Worm (Caenorhabditis elegans) whole organism, L4 larva: ENCODE data around the gene D1022.3.

Experiments used
- F10B5.3 ChIP-seq: sonication (generic microtip); optimal IDR thresholded peaks from 2 replicates; lab custom pipeline; 2016; ENCODE audit warnings: mild to moderate bottlenecking, missing genetic modification characterization, missing compliant biosample characterization
- F26F4.8 ChIP-seq: fragments of 200-800 bp; sonication (Bioruptor generic); conservative IDR thresholded peaks from 2 replicates; pipeline ENCODE4 v1.3.6; 2022; ENCODE audit warnings: missing genetic modification characterization, missing compliant biosample characterization
- F37D6.2 ChIP-seq: sonication (generic microtip); optimal IDR thresholded peaks from 2 replicates; lab custom pipeline; 2016; ENCODE audit warnings: mild to moderate bottlenecking, missing genetic modification characterization, missing compliant biosample characterization
- R02D3.7 ChIP-seq: fragments of 150-350 bp; sonication (generic microtip); optimal IDR thresholded peaks from 3 replicates; lab custom pipeline; 2014; ENCODE audit warnings: missing biosample characterization, missing genetic modification characterization
- T20F7.1 ChIP-seq: fragments of 200-800 bp; sonication (Bioruptor generic); optimal IDR thresholded peaks from 2 replicates; lab custom pipeline; 2018; ENCODE audit warnings: mild to moderate bottlenecking, missing genetic modification characterization, missing compliant biosample characterization
- Y48G9A.11 ChIP-seq: fragments of 200-800 bp; sonication (Bioruptor generic); IDR thresholded peaks from 2 replicates; pipeline ENCODE4 v1.3.6; 2022; ENCODE audit warnings: missing genetic modification reagents, missing genetic modification characterization, missing compliant biosample characterization
- aha-1 ChIP-seq: fragments of 150-350 bp; peaks from one replicate; lab custom pipeline; 2014; ENCODE audit warnings: missing biosample characterization, missing genetic modification characterization
- ama-1 ChIP-seq: fragments of 150-350 bp; optimal IDR thresholded peaks from 2 replicates; lab custom pipeline; 2014; ENCODE audit warnings: inconsistent platforms, mixed read lengths
- arid-1 ChIP-seq: fragments of 200-800 bp; sonication (Bioruptor generic); conservative IDR thresholded peaks from 2 replicates; pipeline ENCODE4 v1.3.6; 2022; ENCODE audit warnings: missing genetic modification reagents, missing genetic modification characterization, missing compliant biosample characterization
- ceh-62 ChIP-seq: sonication (generic microtip); optimal IDR thresholded peaks from 2 replicates; lab custom pipeline; 2017; ENCODE audit warnings: missing biosample characterization, missing genetic modification characterization
- ctbp-1 ChIP-seq: fragments of 200-800 bp; sonication (Bioruptor generic); IDR thresholded peaks from 2 replicates; pipeline ENCODE4 v1.3.6; 2022; ENCODE audit warnings: missing genetic modification reagents, missing genetic modification characterization, missing compliant biosample characterization
- daf-16 ChIP-seq, 3 experiments: sonication (generic microtip); optimal IDR thresholded peaks; 2 replicates each; lab custom pipeline; 2016 to 2017; ENCODE audit warnings: missing genetic modification characterization in 3 of 3, missing genetic modification reagents in 3 of 3, mild to moderate bottlenecking in 2 of 3, missing compliant biosample characterization in 2 of 3, missing biosample characterization in 1 of 3, moderate library complexity in 1 of 3
- dmd-6 ChIP-seq: fragments of 200-800 bp; sonication (Bioruptor generic); IDR thresholded peaks from 2 replicates; pipeline ENCODE4 v1.3.6; 2022; ENCODE audit warnings: missing genetic modification reagents, missing genetic modification characterization, missing compliant biosample characterization
- dmd-8 ChIP-seq: fragments of 200-800 bp; sonication (Bioruptor generic); IDR thresholded peaks from 2 replicates; pipeline ENCODE4 v1.3.6; 2022; ENCODE audit warnings: missing genetic modification characterization, missing compliant biosample characterization
- dpl-1 ChIP-seq: fragments of 150-350 bp; optimal IDR thresholded peaks from 2 replicates; lab custom pipeline; 2014; ENCODE audit warnings: missing biosample characterization, missing genetic modification reagents, missing genetic modification characterization
- hif-1 ChIP-seq, 2 experiments: sonication (generic microtip); optimal IDR thresholded peaks; 2 replicates each; lab custom pipeline; 2016 to 2017; ENCODE audit warnings: missing compliant biosample characterization in 2 of 2, missing genetic modification characterization in 2 of 2, missing genetic modification reagents in 2 of 2, missing genotype in 2 of 2, mild to moderate bottlenecking in 1 of 2
- hlh-11 ChIP-seq: fragments of 200-800 bp; sonication (Bioruptor generic); optimal IDR thresholded peaks from 2 replicates; lab custom pipeline; 2018; ENCODE audit warnings: mild to moderate bottlenecking, missing genetic modification characterization, missing compliant biosample characterization
- lim-7 ChIP-seq: fragments of 200-800 bp; sonication (Bioruptor generic); IDR thresholded peaks from 2 replicates; pipeline ENCODE4 v1.3.6; 2022; ENCODE audit warnings: missing genetic modification characterization, missing compliant biosample characterization
- lin-13 ChIP-seq: fragments of 150-350 bp; optimal IDR thresholded peaks from 2 replicates; lab custom pipeline; 2014; ENCODE audit warnings: missing biosample characterization, missing genetic modification reagents, missing genetic modification characterization
- lin-39 ChIP-seq: fragments of 150-350 bp; optimal IDR thresholded peaks from 2 replicates; lab custom pipeline; 2014; ENCODE audit warnings: missing biosample characterization, missing genetic modification reagents, missing genetic modification characterization
- lsy-2 ChIP-seq, 2 experiments: fragments of 150-350 bp in 1 of 2; sonication (generic microtip) in 1 of 2; optimal IDR thresholded peaks; 2 replicates each; lab custom pipeline; 2014 to 2017; ENCODE audit warnings: missing biosample characterization in 2 of 2, missing genetic modification characterization in 2 of 2
- madf-5 ChIP-seq, 2 experiments: fragments of 200-800 bp; sonication (Bioruptor generic); IDR thresholded peaks; 2 replicates each; pipeline ENCODE4 v1.3.6; 2022; ENCODE audit warnings: missing compliant biosample characterization in 2 of 2, missing genetic modification characterization in 2 of 2
- madf-9 ChIP-seq: fragments of 200-800 bp; sonication (Bioruptor generic); conservative IDR thresholded peaks from 2 replicates; pipeline ENCODE4 v1.3.6; 2022; ENCODE audit warnings: missing genetic modification reagents, missing genetic modification characterization, missing compliant biosample characterization
- mdt-29 ChIP-seq: fragments of 200-800 bp; sonication (Bioruptor generic); IDR thresholded peaks from 2 replicates; pipeline ENCODE4 v1.3.6; 2022; ENCODE audit warnings: missing genetic modification reagents, missing genetic modification characterization, missing compliant biosample characterization
- mes-2 ChIP-seq: sonication (generic microtip); optimal IDR thresholded peaks from 2 replicates; lab custom pipeline; 2016; ENCODE audit warnings: missing genotype, mild to moderate bottlenecking, missing genetic modification characterization, missing compliant biosample characterization; ENCODE audit not compliant: poor library complexity, severe bottlenecking
- mxl-3 ChIP-seq: fragments of 200-800 bp; sonication (Bioruptor generic); optimal IDR thresholded peaks from 2 replicates; lab custom pipeline; 2018; ENCODE audit warnings: mild to moderate bottlenecking, missing genetic modification characterization, missing compliant biosample characterization
- nhr-102 ChIP-seq: sonication (generic microtip); optimal IDR thresholded peaks from 2 replicates; lab custom pipeline; 2016; ENCODE audit warnings: mild to moderate bottlenecking, missing genetic modification characterization, moderate library complexity, missing compliant biosample characterization
- nhr-11 ChIP-seq: fragments of 150-350 bp; optimal IDR thresholded peaks from 2 replicates; lab custom pipeline; 2014; ENCODE audit warnings: missing biosample characterization, missing genetic modification characterization
- nhr-25 ChIP-seq: sonication (generic microtip); optimal IDR thresholded peaks from 2 replicates; lab custom pipeline; 2017; ENCODE audit warnings: missing genetic modification characterization, mild to moderate bottlenecking, missing compliant biosample characterization, antibody characterized with exemption, moderate library complexity, borderline replicate concordance; ENCODE audit not compliant: insufficient read depth
- nhr-28 ChIP-seq: fragments of 150-350 bp; optimal IDR thresholded peaks from 2 replicates; lab custom pipeline; 2014; ENCODE audit warnings: missing biosample characterization, missing genetic modification characterization
- nhr-6 ChIP-seq: fragments of 150-350 bp; optimal IDR thresholded peaks from 2 replicates; lab custom pipeline; 2014; ENCODE audit warnings: missing biosample characterization, missing genetic modification characterization
- nhr-77 ChIP-seq: fragments of 150-350 bp; optimal IDR thresholded peaks from 2 replicates; lab custom pipeline; 2014; ENCODE audit warnings: missing biosample characterization, missing genetic modification characterization
- php-3 ChIP-seq: fragments of 200-800 bp; sonication (Bioruptor generic); IDR thresholded peaks from 2 replicates; pipeline ENCODE4 v1.3.6; 2022; ENCODE audit warnings: missing genetic modification reagents, missing genetic modification characterization, missing compliant biosample characterization
- rbr-2 ChIP-seq: sonication (generic microtip); optimal IDR thresholded peaks from 2 replicates; lab custom pipeline; 2016; ENCODE audit warnings: missing genotype, missing genetic modification characterization, missing compliant biosample characterization
- saeg-2 ChIP-seq: fragments of 200-800 bp; sonication (Bioruptor generic); IDR thresholded peaks from 2 replicates; pipeline ENCODE4 v1.3.6; 2022; ENCODE audit warnings: missing genetic modification reagents, missing genetic modification characterization, missing compliant biosample characterization
- sdz-12 ChIP-seq: fragments of 200-800 bp; sonication (Bioruptor generic); optimal IDR thresholded peaks from 2 replicates; lab custom pipeline; 2018; ENCODE audit warnings: mild to moderate bottlenecking, missing genetic modification characterization, missing compliant biosample characterization
- set-16 ChIP-seq: fragments of 200-800 bp; sonication (Bioruptor generic); IDR thresholded peaks from 2 replicates; pipeline ENCODE4 v1.3.6; 2022; ENCODE audit warnings: missing genetic modification reagents, missing genetic modification characterization, missing compliant biosample characterization
- spr-3 ChIP-seq: fragments of 200-800 bp; sonication (Bioruptor generic); optimal IDR thresholded peaks from 2 replicates; lab custom pipeline; 2018; ENCODE audit warnings: mild to moderate bottlenecking, missing genetic modification characterization, missing compliant biosample characterization
- unc-130 ChIP-seq: sonication (generic microtip); optimal IDR thresholded peaks from 2 replicates; lab custom pipeline; 2016; ENCODE audit warnings: missing genetic modification reagents, missing genetic modification characterization, missing compliant biosample characterization
- unc-62 ChIP-seq, 3 experiments: fragments of 150-350 bp in 1 of 3; sonication (generic microtip); optimal IDR thresholded peaks in 2 of 3; peaks in 1 of 3; 1 replicate in 1 of 3; 2 replicates in 2 of 3; lab custom pipeline; 2014 to 2017; ENCODE audit warnings: missing biosample characterization in 3 of 3, missing genetic modification characterization in 3 of 3, missing genetic modification reagents in 3 of 3, missing genotype in 1 of 3
- vab-7 ChIP-seq: fragments of 200-800 bp; sonication (Bioruptor generic); IDR thresholded peaks from 2 replicates; pipeline ENCODE4 v1.3.6; 2022; ENCODE audit warnings: missing genetic modification reagents, missing genetic modification characterization, missing compliant biosample characterization
- zfp-2 ChIP-seq: sonication (generic microtip); optimal IDR thresholded peaks from 2 replicates; lab custom pipeline; 2016; ENCODE audit warnings: mild to moderate bottlenecking, missing genetic modification characterization, missing compliant biosample characterization
- zfp-3 ChIP-seq: fragments of 200-800 bp; sonication (Bioruptor generic); conservative IDR thresholded peaks from 2 replicates; pipeline ENCODE4 v1.3.6; 2022; ENCODE audit warnings: missing genetic modification reagents, missing genetic modification characterization, missing compliant biosample characterization

The D1022.3 gene

ce11 chrII:7493599-7493998, 37.5 kb upstream of the D1022.3 start, which contains the start of gene nas-23:
TSS of gene nas-23 (minus strand) at chrII:7493699.
- TF ChIP-seq ctbp-1 (no peak), aha-1 (tag; lab: Kevin White, UChicago) (peak; percentile 73)

- TF ChIP-seq lim-7 (GFP tag; lab: Robert Waterston, UW) (no peak), dmd-6 (GFP tag; lab: Robert Waterston, UW) (no peak), lsy-2 (tag; optimal IDR thresholded peaks at IDR 0.05; lab: Kevin White, UChicago) (no peak), madf-5 (GFP tag; IDR thresholded peaks at IDR 0.05; lab: Robert Waterston, UW) (no peak), hlh-11 (tag; lab: Kevin White, UChicago) (no peak), zfp-2 (tag; lab: Kevin White, UChicago) (no peak), dpl-1 (GFP tag; lab: Kevin White, UChicago) (no peak), madf-9 (GFP tag; lab: Robert Waterston, UW) (no peak), saeg-2 (no peak), Y48G9A.11 (no peak), T20F7.1 (no peak), zfp-3 (GFP tag; lab: Robert Waterston, UW) (no peak), F10B5.3 (tag; lab: Kevin White, UChicago) (no peak), R02D3.7 (tag; lab: Kevin White, UChicago) (no peak), unc-130 (GFP tag; lab: Kevin White, UChicago) (no peak), vab-7 (GFP tag; lab: Robert Waterston, UW) (no peak), F37D6.2 (tag; lab: Kevin White, UChicago) (no peak), mxl-3 (no peak), hif-1 (tag; optimal IDR thresholded peaks at IDR 0.05; lab: Kevin White, UChicago) (no peak), ama-1 (lab: Kevin White, UChicago) (no peak)
Measured at ce11 chrII:7489605-7490004, 33.5 kb upstream of the D1022.3 start, which contains the start of gene D1022.9. TSS of gene D1022.9 (minus strand) at chrII:7489705.

- TF ChIP-seq nhr-6 (tag; lab: Kevin White, UChicago) (no peak), mdt-29 (GFP tag; lab: Robert Waterston, UW) (no peak), mxl-3 (no peak), nhr-25 (tag; lab: Kevin White, UChicago) (no peak), php-3 (no peak), ama-1 (lab: Kevin White, UChicago) (no peak), F26F4.8 (GFP tag; lab: Robert Waterston, UW) (no peak), saeg-2 (no peak), lin-39 (tag; lab: Kevin White, UChicago) (no peak), ctbp-1 (no peak), nhr-11 (tag; lab: Kevin White, UChicago) (no peak), set-16 (GFP tag; lab: Robert Waterston, UW) (no peak), daf-16 (GFP tag; optimal IDR thresholded peaks at IDR 0.05; lab: Kevin White, UChicago) (no peak), daf-16 (tag; optimal IDR thresholded peaks at IDR 0.05; lab: Kevin White, UChicago) (no peak), nhr-77 (no peak), lin-13 (GFP tag; lab: Kevin White, UChicago) (no peak), ceh-62 (tag; lab: Kevin White, UChicago) (no peak)
Measured at ce11 chrII:7483009-7483408, 26.9 kb upstream of the D1022.3 start, which contains the start of gene cah-2. TSS of gene cah-2 (minus strand) at chrII:7483109.

- peak; percentile 89 for TF ChIP-seq nhr-102 (tag; lab: Kevin White, UChicago)
- peak; percentile 93 for TF ChIP-seq rbr-2 (tag; lab: Kevin White, UChicago)
- TF ChIP-seq arid-1 (GFP tag; lab: Robert Waterston, UW), result peak; percentile 95
- TF ChIP-seq php-3, result peak; percentile 84
- TF ChIP-seq spr-3, result peak; percentile 32
- TF ChIP-seq F37D6.2 (tag; lab: Kevin White, UChicago), result peak; percentile 78
- TF ChIP-seq unc-62 (GFP tag; optimal IDR thresholded peaks at IDR 0.05 in 1 of 2; lab: Kevin White, UChicago), result peak in 1 of 2 experiments; percentile 90
- TF ChIP-seq unc-62 (tag; optimal IDR thresholded peaks at IDR 0.05; lab: Kevin White, UChicago), result no peak
- TF ChIP-seq sdz-12 (GFP tag; lab: Kevin White, UChicago), result no peak
- peak; percentile 61 for TF ChIP-seq nhr-77
- peak; percentile 62 for TF ChIP-seq nhr-28 (tag; lab: Kevin White, UChicago)
- TF ChIP-seq mes-2 (tag; lab: Kevin White, UChicago), result peak; percentile 78
- TF ChIP-seq F10B5.3 (tag; lab: Kevin White, UChicago), result no peak
- TF ChIP-seq dmd-8 (GFP tag; lab: Robert Waterston, UW), result peak; percentile 71; the same call in 1 of the 2 replicates
- peak; percentile 98 for TF ChIP-seq hlh-11 (tag; lab: Kevin White, UChicago)
Measured at ce11 chrII:7478487-7479234, 22.6 kb upstream of the D1022.3 start, which contains the start of the genes aka-1 and ubc-6. TSS of gene aka-1 (minus strand) at chrII:7478537. TSS of gene ubc-6 (plus strand) at chrII:7479187.
